Fruit fly (Drosophila melanogaster): Measurements from ENCODE around the gene CG34165.

The CG34165 gene

dm6 chr2L:14685637-14686232, 27.8 kb upstream of the CG34165 start (continued):
- no peak for TF ChIP-seq sc (optimal IDR thresholded peaks at IDR 0.05)
- peak; percentile 75 for TF ChIP-seq sc (GFP tag; optimal IDR thresholded peaks at IDR 0.05)
- peak; percentile 68 for TF ChIP-seq CG10959 (GFP tag; IDR thresholded peaks at IDR 0.05)
- peak; percentile 86 for TF ChIP-seq CG4282 (GFP tag; optimal IDR thresholded peaks at IDR 0.05)
- TF ChIP-seq pzg (GFP tag; optimal IDR thresholded peaks at IDR 0.05) = peak; percentile 17
- no peak for TF ChIP-seq Doc2 (GFP tag; IDR thresholded peaks at IDR 0.05)
- no peak for TF ChIP-seq h (optimal IDR thresholded peaks at IDR 0.05)
- TF ChIP-seq sim (GFP tag; IDR thresholded peaks at IDR 0.05) = peak; percentile 84
- TF ChIP-seq CG3838 (GFP tag; optimal IDR thresholded peaks at IDR 0.05) = peak; percentile 88
- peak; percentile 79 for TF ChIP-seq gce (GFP tag; IDR thresholded peaks at IDR 0.05)
- TF ChIP-seq Lhr (GFP tag; optimal IDR thresholded peaks at IDR 0.05) = peak; percentile 81
- TF ChIP-seq CG11247 (GFP tag; IDR thresholded peaks at IDR 0.05) = peak; percentile 75
- TF ChIP-seq gsb (GFP tag; IDR thresholded peaks at IDR 0.05) = peak; percentile 63
- peak; percentile 58 to 91 for TF ChIP-seq dpn (GFP tag; optimal IDR thresholded peaks at IDR 0.05)
- TF ChIP-seq run (tag; optimal IDR thresholded peaks at IDR 0.05) = peak; percentile 54
- peak; percentile 78 for TF ChIP-seq pnt (GFP tag; optimal IDR thresholded peaks at IDR 0.05)
- peak; percentile 87 for TF ChIP-seq btn (GFP tag; optimal IDR thresholded peaks at IDR 0.05)
- peak; percentile 61; the same call in 1 of the 2 replicates for TF ChIP-seq CG32532 (GFP tag; IDR thresholded peaks at IDR 0.05)
- peak; percentile 80 for TF ChIP-seq CG32767 (GFP tag; IDR thresholded peaks at IDR 0.05)
- TF ChIP-seq ATbp (GFP tag; optimal IDR thresholded peaks at IDR 0.05) = peak; percentile 98
- TF ChIP-seq Kr (GFP tag; optimal IDR thresholded peaks at IDR 0.05) = peak; percentile 17
- peak; percentile 89 for TF ChIP-seq mam (GFP tag; optimal IDR thresholded peaks at IDR 0.05)
- TF ChIP-seq CG18599 (GFP tag; optimal IDR thresholded peaks at IDR 0.05) = peak; percentile 97
- TF ChIP-seq Hr78 (GFP tag; optimal IDR thresholded peaks at IDR 0.05) = peak in 1 of 2 experiments; percentile 58
- TF ChIP-seq CG10565 (GFP tag; optimal IDR thresholded peaks at IDR 0.05) = peak; percentile 46
- TF ChIP-seq salm (tag; optimal IDR thresholded peaks at IDR 0.05) = peak; percentile 75
- peak; percentile 68; the same call in 2 of the 3 replicates for TF ChIP-seq CG17361 (GFP tag; IDR thresholded peaks at IDR 0.05)
- TF ChIP-seq sr (GFP tag; IDR thresholded peaks at IDR 0.05) = peak; percentile 70; the same call in 2 of the 3 replicates
- peak; percentile 4 for TF ChIP-seq Neu2 (GFP tag; optimal IDR thresholded peaks at IDR 0.05; ENCODE audit: borderline replicate concordance)
- peak; percentile 90 for TF ChIP-seq CG1792 (GFP tag; optimal IDR thresholded peaks at IDR 0.05)
- TF ChIP-seq ham (GFP tag; IDR thresholded peaks at IDR 0.05) = no peak
- peak; percentile 89 for TF ChIP-seq org-1 (GFP tag; optimal IDR thresholded peaks at IDR 0.05)
- TF ChIP-seq CG3407 (GFP tag; optimal IDR thresholded peaks at IDR 0.05) = peak; percentile 93
- TF ChIP-seq Fer1 (GFP tag; optimal IDR thresholded peaks at IDR 0.05) = peak; percentile 93
- peak; percentile 26 for TF ChIP-seq MESR4 (GFP tag; optimal IDR thresholded peaks at IDR 0.05)
- peak; percentile 89 for TF ChIP-seq maf-S (GFP tag; optimal IDR thresholded peaks at IDR 0.05)
- TF ChIP-seq CG5245 (GFP tag; optimal IDR thresholded peaks at IDR 0.05) = peak; percentile 73
- TF ChIP-seq CG18764 (GFP tag; optimal IDR thresholded peaks at IDR 0.05) = peak; percentile 87
- TF ChIP-seq CG14050 (GFP tag; IDR thresholded peaks at IDR 0.05) = peak; percentile 51; the same call in 2 of the 3 replicates
- peak; percentile 75 for TF ChIP-seq Hand (GFP tag; optimal IDR thresholded peaks at IDR 0.05)
- peak; percentile 53 for TF ChIP-seq CG31224 (GFP tag; IDR thresholded peaks at IDR 0.05)
- TF ChIP-seq CG4617 (GFP tag; optimal IDR thresholded peaks at IDR 0.05; ENCODE audit: borderline replicate concordance) = peak; percentile 36
- peak; percentile 77 for TF ChIP-seq shn (GFP tag; optimal IDR thresholded peaks at IDR 0.05)
- TF ChIP-seq her (GFP tag; optimal IDR thresholded peaks at IDR 0.05) = peak; percentile 87
- TF ChIP-seq Mes4 (GFP tag; optimal IDR thresholded peaks at IDR 0.05) = peak; percentile 80
- TF ChIP-seq CG34422 (GFP tag; IDR thresholded peaks at IDR 0.05) = peak; percentile 41; the same call in 1 of the 3 replicates
- TF ChIP-seq CG18262 (tag; optimal IDR thresholded peaks at IDR 0.05) = peak; percentile 71
- TF ChIP-seq Ets65A (GFP tag) = no peak
- TF ChIP-seq Hr51 (GFP tag; optimal IDR thresholded peaks at IDR 0.05) = peak; percentile 19 to 90
- TF ChIP-seq da (GFP tag; optimal IDR thresholded peaks at IDR 0.05) = peak; percentile 63
- TF ChIP-seq CG17359 (tag; optimal IDR thresholded peaks at IDR 0.05) = peak; percentile 94

All from whole organism, embryonic.